Fruit fly (Drosophila melanogaster) Kc167 (cell line): ENCODE data around the gene pins.

Experiments used
- Myc ChIP-seq: fragments of >200 bp; optimal IDR thresholded peaks from 2 replicates; lab custom pipeline; 2017; ENCODE audit warnings: missing external identifiers
- insv ChIP-seq: fragments of >200 bp; optimal IDR thresholded peaks from 3 replicates; lab custom pipeline; 2018; ENCODE audit warnings: missing external identifiers

DNA sequence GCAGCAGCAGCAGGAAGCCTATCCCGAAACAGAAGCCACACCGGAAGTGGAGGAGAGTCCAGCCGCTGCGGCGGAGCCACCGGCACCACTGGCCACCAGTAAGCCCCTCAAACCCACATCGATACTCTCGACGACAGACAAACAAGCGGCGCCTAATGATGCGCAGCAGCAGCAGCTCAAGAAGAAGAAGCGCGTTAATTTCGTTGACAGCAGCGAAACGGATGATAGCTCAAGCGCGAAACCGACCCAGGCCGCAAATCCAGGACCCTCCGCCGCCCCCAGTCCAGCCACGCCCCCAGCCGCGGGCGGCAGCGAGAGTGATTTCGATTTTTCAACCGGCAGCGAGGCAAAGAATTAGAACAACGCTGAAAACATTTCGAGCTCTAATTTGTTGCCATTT, 49.4 kb upstream of the pins start:
- TF ChIP-seq insv (no peak), Myc (lab: Kevin White, UChicago) (no peak)
